Fruit fly (Drosophila melanogaster): ENCODE results near the gene CG1806.
A peak's percentile ranks its signal among the peaks of the same experiment; 100 is the strongest.

Gene CG1806

dm6 chrX:12006678-12007441 lies at the start of gene CG1806:
TSS of gene CG1806 (plus strand) at chrX:12007176.
- TF ChIP-seq CG7368 (GFP tag; optimal IDR thresholded peaks at IDR 0.05) (no peak), pdm3 (GFP tag; optimal IDR thresholded peaks at IDR 0.05) (peak; percentile 6), Eip93F (GFP tag; optimal IDR thresholded peaks at IDR 0.05) (no peak), acj6 (GFP tag; optimal IDR thresholded peaks at IDR 0.05) (no peak), Sox102F (GFP tag; optimal IDR thresholded peaks at IDR 0.05) (peak; percentile 48), CG9139 (GFP tag; optimal IDR thresholded peaks at IDR 0.05) (peak; percentile 47), lz (GFP tag; optimal IDR thresholded peaks at IDR 0.05) (no peak), CG32006 (GFP tag; optimal IDR thresholded peaks at IDR 0.05) (peak; percentile 11), CG11902 (GFP tag; optimal IDR thresholded peaks at IDR 0.05) (no peak), CG6163 (GFP tag; IDR thresholded peaks at IDR 0.05) (peak; percentile 75; the same call in 2 of the 3 replicates), salr (GFP tag; optimal IDR thresholded peaks at IDR 0.05) (peak in 1 of 2 experiments; percentile 37), fd85E (GFP tag; optimal IDR thresholded peaks at IDR 0.05) (peak; percentile 63), CG8119 (GFP tag; IDR thresholded peaks at IDR 0.05) (peak; percentile 57; the same call in 2 of the 3 replicates), Lpt (GFP tag; optimal IDR thresholded peaks at IDR 0.05) (peak; percentile 41), CG11294 (GFP tag; IDR thresholded peaks at IDR 0.05) (no peak), net (GFP tag; optimal IDR thresholded peaks at IDR 0.05) (peak; percentile 29), achi (GFP tag; optimal IDR thresholded peaks at IDR 0.05) (peak; percentile 15), spab (GFP tag; optimal IDR thresholded peaks at IDR 0.05) (peak; percentile 33), Blimp-1 (GFP tag; optimal IDR thresholded peaks at IDR 0.05) (no peak), CG3919 (GFP tag; optimal IDR thresholded peaks at IDR 0.05) (no peak), Hr38 (GFP tag; optimal IDR thresholded peaks at IDR 0.05) (no peak), ss (GFP tag; optimal IDR thresholded peaks at IDR 0.05) (peak; percentile 49 to 82), svp (GFP tag) (peak; percentile 43), cyc (GFP tag; optimal IDR thresholded peaks at IDR 0.05) (no peak), eg (GFP tag; IDR thresholded peaks at IDR 0.05) (peak; percentile 72), CG16779 (tag; optimal IDR thresholded peaks at IDR 0.05) (peak; percentile 59), CG11762 (GFP tag; optimal IDR thresholded peaks at IDR 0.05; ENCODE audit: insufficient read depth) (no peak), CG4318 (GFP tag; optimal IDR thresholded peaks at IDR 0.05) (no peak), Sox15 (GFP tag; optimal IDR thresholded peaks at IDR 0.05) (no peak), Eip75B (GFP tag; optimal IDR thresholded peaks at IDR 0.05) (peak; percentile 36), CG31627 (GFP tag; optimal IDR thresholded peaks at IDR 0.05) (no peak), esn (GFP tag; optimal IDR thresholded peaks at IDR 0.05) (peak; percentile 26), fkh (GFP tag; optimal IDR thresholded peaks at IDR 0.05) (peak; percentile 11), Sox14 (GFP tag; optimal IDR thresholded peaks at IDR 0.05) (no peak), Ets21C (GFP tag; optimal IDR thresholded peaks at IDR 0.05) (no peak), dac (GFP tag; optimal IDR thresholded peaks at IDR 0.05) (no peak), CG34406 (GFP tag; optimal IDR thresholded peaks at IDR 0.05) (no peak), CG8632 (GFP tag; optimal IDR thresholded peaks at IDR 0.05) (peak; percentile 25), Met (GFP tag; optimal IDR thresholded peaks at IDR 0.05) (no peak), topi (GFP tag; optimal IDR thresholded peaks at IDR 0.05) (peak; percentile 10), vri (GFP tag; optimal IDR thresholded peaks at IDR 0.05) (peak; percentile 51), CG1621 (tag; optimal IDR thresholded peaks at IDR 0.05) (no peak), CG6854 (GFP tag; optimal IDR thresholded peaks at IDR 0.05) (peak; percentile 26), Ets96B (tag; optimal IDR thresholded peaks at IDR 0.05) (peak; percentile 40), dsx (GFP tag; optimal IDR thresholded peaks at IDR 0.05; ENCODE audit: poor library complexity, severe bottlenecking) (peak; percentile 30), CG10669 (GFP tag; optimal IDR thresholded peaks at IDR 0.05) (peak; percentile 32), CG15336 (GFP tag; IDR thresholded peaks at IDR 0.05) (peak; percentile 68; the same call in 1 of the 2 replicates), Hr39 (GFP tag; optimal IDR thresholded peaks at IDR 0.05) (no peak), Hr4 (GFP tag; optimal IDR thresholded peaks at IDR 0.05) (no peak), CG8319 (GFP tag; optimal IDR thresholded peaks at IDR 0.05) (no peak), CG6792 (GFP tag; optimal IDR thresholded peaks at IDR 0.05) (no peak)

All from whole organism, prepupa.